Worm (Caenorhabditis elegans) whole organism, L2 larva: Measurements from ENCODE around the gene Y59E9AL.8.

Experiments used
- F13H6.1 ChIP-seq: sonication (generic microtip); optimal IDR thresholded peaks from 2 replicates; lab custom pipeline; 2016; ENCODE audit warnings: missing genetic modification characterization, missing compliant biosample characterization
- lsy-2 ChIP-seq, 2 experiments: fragments of 150-350 bp in 1 of 2; sonication (generic microtip) in 1 of 2; optimal IDR thresholded peaks; 2 replicates each; lab custom pipeline; 2014 to 2017; ENCODE audit warnings: missing biosample characterization in 2 of 2, missing genetic modification characterization in 2 of 2

DNA sequence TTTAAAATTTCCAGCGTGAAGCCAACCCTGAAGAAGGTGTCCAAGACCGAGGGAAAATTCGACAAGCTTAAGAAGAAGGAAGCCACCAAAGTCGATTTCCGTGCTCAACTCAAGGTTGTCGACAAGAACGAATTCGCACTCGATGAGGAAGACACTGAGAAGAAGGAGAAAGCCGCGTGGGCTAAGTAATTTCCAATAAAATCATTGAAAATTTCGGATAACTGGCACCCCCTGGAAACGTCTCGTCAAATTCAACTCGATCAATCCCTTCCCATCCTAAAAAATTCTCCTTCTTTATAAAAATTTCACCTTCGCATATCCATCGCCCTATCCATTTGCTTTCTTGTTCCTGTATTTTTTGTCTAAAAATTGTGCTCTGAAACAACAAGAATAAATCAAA lies 17.4 kb downstream of the Y59E9AL.8 start:
- TF ChIP-seq lsy-2 (tag; optimal IDR thresholded peaks at IDR 0.05; lab: Kevin White, UChicago) (no peak), F13H6.1 (tag; lab: Kevin White, UChicago) (no peak)
